Fruit fly (Drosophila melanogaster) ovary, adult (tissue): ENCODE results near the gene Muc91C.

Experiments
- CG17801 ChIP-seq: fragments of 200-800 bp; optimal IDR thresholded peaks from 2 replicates; lab custom pipeline; 2019; ENCODE audit warnings: missing biosample characterization, mild to moderate bottlenecking, missing genetic modification characterization, moderate library complexity; ENCODE audit not compliant: partially characterized antibody

Muc91C gene

DNA sequence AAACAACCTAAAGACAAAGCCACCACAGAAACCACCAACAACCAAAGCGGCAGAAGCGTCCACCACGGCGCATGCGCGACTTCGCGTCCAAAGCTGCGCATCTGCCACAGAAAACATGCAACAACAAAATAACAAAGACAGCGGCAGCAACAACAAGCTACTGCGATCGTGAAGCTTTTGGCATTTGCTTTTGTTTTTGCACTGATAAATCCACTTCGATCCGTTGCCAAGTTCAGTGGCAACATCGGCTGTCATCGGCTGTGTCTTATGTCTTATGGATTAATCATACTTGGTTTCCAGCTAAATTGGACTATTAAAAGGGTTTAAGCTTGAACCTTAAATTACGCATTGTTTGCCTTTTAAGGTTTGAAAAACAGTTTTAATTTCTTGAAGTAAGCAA is at the start of gene Muc91C:
TSS of gene Muc91C (minus strand) at position 101 of the 400 bp plus-strand sequence.
- no peak for TF ChIP-seq CG17801

DNA sequence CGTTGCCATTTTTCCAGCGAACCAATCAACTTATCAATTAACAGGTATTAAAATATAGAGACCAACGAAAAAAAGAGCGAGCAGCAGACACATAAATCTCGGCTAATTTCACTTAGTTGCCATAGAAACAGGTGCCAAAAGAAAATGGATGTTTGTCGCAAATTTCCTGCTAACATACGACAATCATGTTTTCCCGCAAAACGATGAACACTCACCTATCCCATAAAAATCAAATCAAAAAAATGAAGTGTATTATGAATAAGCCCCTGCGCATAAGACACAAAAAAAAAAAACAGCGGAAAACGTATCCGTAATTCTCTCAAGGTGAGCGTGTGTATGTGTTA is 49.3 kb upstream of the Muc91C start:
- no peak for TF ChIP-seq CG17801

DNA sequence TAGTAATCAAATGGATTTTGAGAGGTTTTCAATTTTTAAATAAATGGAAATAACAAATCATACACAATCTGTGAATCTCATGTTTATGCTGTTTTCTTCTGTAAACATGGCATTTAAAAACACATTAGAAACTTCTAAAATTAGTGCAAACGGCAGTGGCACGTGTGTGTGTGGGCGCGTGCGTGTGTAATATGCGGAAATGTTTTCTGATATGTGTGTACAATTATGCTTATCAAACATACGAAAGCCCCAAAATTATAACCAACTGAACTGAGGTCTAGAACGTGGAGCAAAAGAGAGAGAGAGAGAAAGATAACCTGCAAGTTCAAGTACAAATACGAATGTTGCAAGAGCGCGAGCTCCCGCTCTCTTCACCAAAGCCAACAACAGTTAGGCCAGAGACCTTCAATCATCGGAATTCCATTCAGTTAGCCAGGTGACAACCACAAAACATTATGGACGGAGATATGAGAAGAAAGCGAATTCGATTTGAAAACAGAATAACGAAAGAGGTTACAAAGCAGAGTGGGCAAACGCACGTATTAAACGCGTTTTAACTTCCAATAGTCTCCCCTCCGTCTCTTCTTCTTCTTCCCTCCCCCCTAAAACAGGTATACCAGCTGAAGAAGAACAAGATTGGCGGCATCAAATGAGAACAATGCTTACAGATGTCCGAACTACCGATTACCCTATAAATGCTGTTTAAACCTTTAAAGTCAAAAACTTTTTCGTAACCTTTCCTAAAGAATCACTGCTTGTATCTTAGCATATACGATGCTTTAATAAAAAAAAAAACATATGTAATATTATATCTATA is 48.7 kb upstream of the Muc91C start:
- TF ChIP-seq CG17801 = peak; percentile 89

DNA sequence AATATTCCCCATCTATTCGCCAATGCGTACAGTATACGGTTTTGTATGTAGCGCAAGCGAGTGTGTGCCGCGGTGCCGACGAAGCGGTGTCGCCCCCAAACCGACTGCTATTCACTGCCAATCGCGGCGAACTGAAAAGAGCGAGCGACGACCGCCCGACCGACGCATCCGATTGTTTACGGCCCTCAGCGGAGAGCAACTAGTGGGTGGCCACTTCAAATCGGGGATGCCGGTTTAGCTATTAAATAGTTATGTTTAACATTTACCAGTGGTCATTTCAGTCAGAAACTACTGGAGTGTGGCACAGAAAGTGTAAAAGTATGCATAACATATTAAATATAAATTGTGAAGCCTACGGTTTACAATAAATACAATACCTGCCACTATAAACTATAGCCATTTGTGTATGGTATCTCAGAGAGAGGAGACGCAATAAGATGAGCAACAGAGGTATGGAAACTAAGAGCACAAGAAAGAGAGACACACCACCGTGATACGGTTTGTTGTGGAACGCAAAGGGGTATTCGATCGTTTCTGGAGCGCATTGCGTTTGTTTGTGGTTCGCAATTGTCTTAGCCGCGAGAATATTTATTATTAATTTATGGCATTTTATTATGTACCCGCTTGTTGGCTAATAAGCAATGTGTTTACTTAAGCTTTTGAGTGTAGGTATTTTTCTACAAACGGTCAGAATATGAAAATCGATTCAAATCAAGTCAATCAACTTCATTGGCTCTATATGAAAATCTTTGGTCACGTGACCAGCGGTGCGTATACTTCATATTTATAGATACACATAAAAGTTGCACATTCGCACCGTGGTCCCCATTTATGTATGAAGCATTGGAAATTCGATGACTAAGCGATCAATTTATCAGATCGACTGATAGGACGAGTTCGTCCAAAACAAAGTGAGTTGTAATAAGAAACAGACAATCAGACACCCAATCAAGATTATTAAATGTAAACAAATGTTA is 47.7 kb upstream of the Muc91C start:
- TF ChIP-seq CG17801 = no peak

DNA sequence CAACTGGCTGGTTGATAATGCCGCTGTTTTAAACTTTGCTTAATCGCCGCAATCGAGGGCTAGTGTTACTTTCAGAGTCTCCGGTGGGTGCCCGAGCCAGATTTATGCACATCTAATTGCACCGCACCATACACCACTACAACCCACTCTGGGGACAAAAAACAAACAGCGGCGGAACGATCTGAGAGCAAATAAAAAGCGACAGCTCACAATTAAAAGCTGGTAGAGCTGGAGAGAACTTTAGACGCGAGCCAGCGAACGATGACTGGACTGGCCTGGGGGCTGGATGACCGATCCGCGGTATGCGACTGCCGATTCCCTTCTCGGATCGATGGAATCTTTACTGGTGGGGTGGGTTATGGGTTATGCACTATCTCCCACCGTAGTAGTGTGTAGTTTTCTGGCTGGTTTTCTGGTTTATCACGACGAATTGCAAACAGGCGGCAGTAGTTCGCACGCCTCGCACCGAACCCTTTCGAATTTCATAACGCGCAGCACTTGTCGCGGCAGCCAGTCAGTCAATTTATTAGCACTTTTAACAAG is 47.0 kb upstream of the Muc91C start:
- no peak for TF ChIP-seq CG17801

DNA sequence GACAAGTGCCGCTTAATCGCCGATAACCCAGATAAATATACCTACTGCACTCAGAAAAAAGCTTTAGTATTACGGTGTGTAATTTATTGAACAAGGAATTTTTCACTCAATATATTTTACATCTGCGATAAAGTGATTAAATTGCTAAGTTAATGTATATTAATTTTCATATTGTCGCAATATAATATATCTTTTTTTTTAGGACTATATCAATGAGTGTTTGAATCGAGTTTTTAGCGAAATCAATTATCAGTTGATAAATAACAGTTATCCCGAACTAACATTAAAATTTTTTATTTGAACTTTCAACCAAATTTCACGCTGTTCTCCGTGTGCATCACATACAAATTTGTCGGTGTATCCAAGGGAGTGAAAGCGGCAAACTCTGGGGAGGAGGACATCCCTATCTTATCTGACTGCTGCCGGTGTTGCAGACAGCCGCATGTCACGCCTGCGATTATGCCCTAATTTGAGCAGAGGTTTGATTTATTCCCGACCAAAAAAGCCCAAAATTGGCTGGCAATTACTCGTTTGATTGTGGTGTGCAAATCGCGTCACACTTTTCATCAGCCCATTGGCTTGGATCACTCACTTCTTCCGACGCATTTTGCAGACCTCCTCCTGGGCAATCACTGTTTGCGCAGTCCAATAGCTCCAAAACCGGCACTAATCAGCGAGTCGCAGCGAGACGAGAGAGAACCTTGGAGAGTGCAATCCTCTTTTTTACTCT is 46.4 kb upstream of the Muc91C start:
- TF ChIP-seq CG17801 = no peak

DNA sequence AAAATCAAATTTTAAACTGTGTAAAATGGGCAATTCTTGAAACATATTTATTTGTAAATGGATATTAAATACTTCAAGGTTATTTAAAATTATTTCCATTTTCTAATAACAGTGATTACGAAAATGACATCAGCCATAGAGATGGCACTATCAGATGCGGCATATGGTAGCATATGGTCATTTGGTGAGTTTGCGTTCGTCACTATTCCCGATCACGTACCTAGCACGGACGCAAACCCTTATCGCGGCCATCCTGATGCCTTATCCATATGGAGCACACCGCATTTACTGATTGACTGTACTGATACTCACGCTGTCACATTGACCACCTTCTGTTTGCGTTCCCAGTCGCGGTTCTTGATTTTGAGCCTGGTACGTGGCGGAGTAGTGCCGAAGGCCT is 45.6 kb upstream of the Muc91C start:
- TF ChIP-seq CG17801 = no peak

DNA sequence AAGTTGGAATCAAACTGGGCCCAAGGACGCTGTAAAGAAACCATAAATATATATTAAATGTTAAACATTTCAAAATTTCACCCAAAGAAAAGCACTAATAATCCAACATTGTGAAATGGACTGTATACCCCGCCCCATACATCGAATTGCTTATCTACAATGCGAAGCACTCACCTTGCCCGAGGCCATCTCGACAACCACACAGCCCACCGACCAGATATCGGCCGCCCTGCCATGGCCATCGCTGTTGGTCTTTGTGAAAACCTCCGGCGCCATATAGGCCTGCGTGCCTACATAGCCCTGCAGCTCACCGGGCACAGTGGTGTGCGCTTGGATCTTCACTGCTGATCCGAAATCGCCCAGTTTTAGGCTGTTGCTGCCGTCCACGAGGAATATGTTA is 41.1 kb upstream of the Muc91C start:
- no peak for TF ChIP-seq CG17801

DNA sequence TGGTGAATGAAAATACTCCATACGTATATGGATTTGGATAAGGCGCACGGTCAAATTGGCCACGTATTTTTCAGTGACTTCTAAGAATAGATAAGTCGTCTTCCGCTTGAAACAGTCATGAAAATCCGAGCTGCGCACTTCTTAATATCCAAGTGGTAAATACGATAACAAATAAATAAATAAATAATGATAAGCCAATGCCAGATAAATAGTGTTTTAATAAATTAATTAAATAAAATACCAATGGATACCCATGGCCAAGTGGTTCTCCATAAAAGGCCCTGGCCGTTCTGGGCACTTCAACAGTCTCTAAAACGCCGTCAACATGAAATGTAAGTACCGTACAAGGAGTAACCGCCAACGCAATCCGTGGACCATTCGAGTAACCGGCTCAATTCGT is 39.9 kb upstream of the Muc91C start, which contains the start of gene CG14302:
TSS of gene CG14302 (plus strand) at position 301 of the 400 bp plus-strand sequence.
- TF ChIP-seq CG17801 = no peak

DNA sequence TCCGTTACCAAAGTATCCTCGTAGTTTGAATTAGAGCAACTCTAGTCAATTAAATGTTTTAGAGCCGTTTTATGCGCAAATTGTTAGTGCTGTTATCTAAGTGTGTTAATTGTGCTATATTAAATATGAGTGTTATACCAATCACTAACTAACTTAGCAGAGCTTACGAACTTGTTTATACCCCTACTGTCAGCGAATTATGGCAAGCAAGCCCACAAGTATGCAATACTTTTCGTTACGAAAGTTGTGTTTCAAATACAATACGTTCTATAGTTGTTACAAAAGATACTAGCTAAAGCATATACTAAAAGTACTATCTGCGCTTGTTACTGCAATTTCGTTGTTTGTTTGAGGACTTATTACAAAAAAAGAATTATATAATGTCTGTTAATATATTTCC is 38.7 kb upstream of the Muc91C start:
- no peak for TF ChIP-seq CG17801

DNA sequence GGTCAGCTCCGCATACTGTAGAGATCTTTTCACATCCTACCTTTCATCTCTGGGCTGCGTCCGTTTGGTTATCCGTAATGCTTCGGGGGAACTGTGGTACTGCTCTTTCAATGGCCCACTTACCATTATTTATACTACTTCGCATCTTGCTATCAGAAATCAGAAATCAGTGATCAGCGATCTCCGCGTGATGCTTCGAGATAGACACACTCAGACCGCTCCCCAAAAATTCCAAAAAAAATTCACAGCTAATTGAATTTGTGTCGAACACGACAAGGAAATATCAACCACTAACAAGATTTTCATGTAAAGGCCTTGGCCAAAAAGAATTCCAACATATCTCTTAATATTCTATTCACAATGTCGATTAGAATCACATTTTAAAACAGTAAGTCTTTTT is 35.8 kb upstream of the Muc91C start, which contains the start of gene CG7715:
TSS of gene CG7715 (minus strand) at position 101 of the 400 bp plus-strand sequence.
- TF ChIP-seq CG17801 = no peak

DNA sequence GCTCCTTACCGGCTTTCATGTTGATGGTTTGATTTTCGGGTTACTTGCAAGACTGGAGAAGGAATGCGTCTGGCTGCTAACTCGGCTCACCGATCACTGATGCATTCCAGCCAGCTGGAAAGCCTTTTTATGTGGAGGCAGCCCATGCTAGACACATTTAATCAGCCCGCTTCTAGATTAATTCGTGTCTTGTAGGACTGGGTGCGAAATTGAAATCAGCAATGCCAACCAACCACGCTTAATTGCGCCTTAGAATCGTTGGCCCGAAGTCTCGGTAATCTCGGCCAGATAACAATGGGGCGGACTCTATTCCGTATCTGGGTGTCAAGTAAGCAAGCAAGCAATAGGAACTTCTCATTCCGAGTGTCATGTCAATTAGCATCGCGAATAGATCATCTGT is 33.8 kb upstream of the Muc91C start, which contains the start of gene CG7714:
TSS of gene CG7714 (minus strand) at position 101 of the 400 bp plus-strand sequence.
- TF ChIP-seq CG17801 = no peak

DNA sequence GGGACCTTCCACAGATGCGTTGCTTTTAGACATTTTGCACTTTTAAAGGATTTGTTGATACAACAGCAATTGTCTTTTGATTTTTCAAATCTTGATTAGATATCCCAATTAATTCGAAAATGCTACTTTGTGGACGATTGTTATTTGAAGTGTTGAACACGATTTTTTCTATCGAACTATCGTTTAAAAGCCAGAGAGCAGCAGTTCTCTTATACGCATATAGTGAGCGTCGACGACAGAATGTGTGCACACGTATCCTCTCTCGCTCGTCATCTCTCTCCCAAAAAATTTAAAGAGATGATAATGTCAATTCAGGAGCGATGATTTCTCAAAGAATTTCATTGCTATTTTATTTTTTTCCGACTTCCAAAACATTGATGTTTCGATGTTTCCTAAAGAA is 30.0 kb upstream of the Muc91C start, which contains the start of gene CG34283:
TSS of gene CG34283 (minus strand) at position 101 of the 400 bp plus-strand sequence.
- TF ChIP-seq CG17801 = no peak

DNA sequence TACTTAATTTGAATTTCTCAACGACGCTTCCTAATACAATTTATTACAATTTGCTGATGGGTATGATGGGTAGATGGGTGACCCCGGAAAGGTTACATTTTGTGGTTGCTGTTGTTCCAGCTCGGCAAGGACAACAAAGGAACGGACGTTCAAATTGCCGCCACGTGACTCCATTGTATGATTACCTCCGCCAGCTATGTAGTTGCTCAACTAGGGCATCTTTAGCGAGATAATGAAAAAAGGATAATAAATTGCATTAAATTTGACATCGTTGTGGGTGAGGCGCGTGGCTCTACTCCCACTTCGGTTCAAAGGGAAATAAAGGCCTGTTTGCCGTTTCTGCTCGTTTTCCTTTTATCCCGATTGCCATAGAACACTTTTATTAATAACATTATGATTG is 28.8 kb upstream of the Muc91C start:
- no peak for TF ChIP-seq CG17801

DNA sequence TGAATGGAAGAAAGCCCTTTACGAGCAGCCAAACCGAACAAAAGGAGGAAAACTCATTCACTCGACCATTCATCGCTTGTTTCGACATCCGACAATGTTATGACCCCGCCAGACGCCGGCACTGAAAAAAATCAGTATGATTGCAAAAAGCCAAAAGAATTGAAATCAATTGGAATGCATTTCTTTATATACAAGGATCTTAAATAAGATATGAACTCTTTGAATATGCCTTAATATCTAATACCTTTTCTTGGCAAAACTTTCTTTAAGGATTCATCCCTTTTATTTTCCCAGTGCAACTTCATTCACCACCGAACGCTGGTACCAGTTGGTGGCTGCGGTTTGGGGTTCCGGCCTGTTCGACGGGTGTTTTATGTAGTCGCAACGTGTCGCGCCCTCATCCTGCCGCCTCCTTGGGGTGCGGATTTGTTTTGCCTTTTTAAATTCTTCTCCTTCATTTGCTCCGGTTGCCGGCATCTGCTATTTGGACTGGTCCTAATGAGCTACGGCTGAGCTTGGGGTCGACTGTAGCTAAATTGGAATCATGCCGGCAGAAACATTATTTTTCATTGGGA is 27.3 kb upstream of the Muc91C start:
- TF ChIP-seq CG17801 = no peak

DNA sequence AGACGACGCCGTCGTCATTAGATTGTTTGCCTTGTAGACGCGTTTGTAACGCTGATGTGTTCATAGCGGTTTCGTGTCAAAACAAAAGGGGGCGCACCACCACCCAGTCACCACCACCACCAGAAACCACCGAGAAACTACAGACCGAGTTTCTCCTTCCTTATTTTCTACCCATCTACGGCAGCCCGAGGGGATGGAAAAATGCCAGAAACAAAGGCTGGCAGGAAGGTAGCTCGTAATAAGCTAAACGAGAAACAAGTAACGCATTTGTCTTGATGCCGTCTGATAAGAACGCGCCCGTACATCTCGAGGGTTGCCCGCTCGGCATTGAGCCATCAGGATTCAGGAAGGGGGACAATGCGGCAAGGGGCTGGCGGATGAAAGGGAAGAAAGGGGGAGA is 15.0 kb upstream of the Muc91C start:
- TF ChIP-seq CG17801 = no peak
